Worm (Caenorhabditis elegans) whole organism, L4 larva: ENCODE measurements around the gene Y67D2.2.

Source experiments
- D1046.2 ChIP-seq: fragments of 200-800 bp; sonication (Bioruptor generic); IDR thresholded peaks from 2 replicates; pipeline ENCODE4 v1.3.6; 2022; ENCODE audit warnings: missing genetic modification characterization, missing compliant biosample characterization
- F49E8.2 ChIP-seq: sonication (generic microtip); optimal IDR thresholded peaks from 2 replicates; lab custom pipeline; 2016; ENCODE audit warnings: missing compliant biosample characterization, mild to moderate bottlenecking, missing genetic modification characterization, borderline replicate concordance
- R02D3.7 ChIP-seq: fragments of 150-350 bp; sonication (generic microtip); optimal IDR thresholded peaks from 3 replicates; lab custom pipeline; 2014; ENCODE audit warnings: missing biosample characterization, missing genetic modification characterization
- T26A8.4 ChIP-seq: fragments of 200-800 bp; sonication (Bioruptor generic); IDR thresholded peaks from 2 replicates; pipeline ENCODE4 v1.3.6; 2022; ENCODE audit warnings: missing genetic modification characterization, missing compliant biosample characterization
- Y75B8A.6 ChIP-seq: fragments of 200-800 bp; sonication (Bioruptor generic); IDR thresholded peaks from 2 replicates; pipeline ENCODE4 v1.3.6; 2022; ENCODE audit warnings: missing genetic modification reagents, missing genetic modification characterization, missing compliant biosample characterization
- ZK337.2 ChIP-seq: fragments of 200-800 bp; sonication (Bioruptor generic); IDR thresholded peaks from 2 replicates; pipeline ENCODE4 v1.3.6; 2022; ENCODE audit warnings: missing genetic modification reagents, missing genetic modification characterization, missing compliant biosample characterization
- aha-1 ChIP-seq: fragments of 150-350 bp; peaks from one replicate; lab custom pipeline; 2014; ENCODE audit warnings: missing biosample characterization, missing genetic modification characterization
- attf-4 ChIP-seq: sonication (generic microtip); optimal IDR thresholded peaks from 3 replicates; lab custom pipeline; 2017; ENCODE audit warnings: missing biosample characterization, missing genetic modification characterization
- ceh-28 ChIP-seq: fragments of 150-350 bp; optimal IDR thresholded peaks from 2 replicates; lab custom pipeline; 2014; ENCODE audit warnings: missing biosample characterization, missing genetic modification reagents, missing genetic modification characterization
- ceh-62 ChIP-seq: sonication (generic microtip); optimal IDR thresholded peaks from 2 replicates; lab custom pipeline; 2017; ENCODE audit warnings: missing biosample characterization, missing genetic modification characterization
- ceh-82 ChIP-seq: sonication (generic microtip); optimal IDR thresholded peaks from 2 replicates; lab custom pipeline; 2017; ENCODE audit warnings: missing biosample characterization, missing genetic modification characterization
- ces-1 ChIP-seq: fragments of 150-350 bp; sonication (generic microtip); optimal IDR thresholded peaks from 4 replicates; lab custom pipeline; 2014; ENCODE audit warnings: missing biosample characterization, missing genetic modification reagents, missing genetic modification characterization
- cey-2 ChIP-seq: sonication (generic microtip); optimal IDR thresholded peaks from 3 replicates; lab custom pipeline; 2017; ENCODE audit warnings: missing genetic modification characterization, mild to moderate bottlenecking, missing compliant biosample characterization, antibody characterized with exemption, borderline replicate concordance; ENCODE audit not compliant: insufficient read depth
- ctbp-1 ChIP-seq: fragments of 200-800 bp; sonication (Bioruptor generic); IDR thresholded peaks from 2 replicates; pipeline ENCODE4 v1.3.6; 2022; ENCODE audit warnings: missing genetic modification reagents, missing genetic modification characterization, missing compliant biosample characterization
- dmd-9 ChIP-seq: fragments of 200-800 bp; sonication (Bioruptor generic); IDR thresholded peaks from 2 replicates; pipeline ENCODE4 v1.3.6; 2022; ENCODE audit warnings: missing genetic modification reagents, missing genetic modification characterization, missing compliant biosample characterization
- dpl-1 ChIP-seq: fragments of 150-350 bp; optimal IDR thresholded peaks from 2 replicates; lab custom pipeline; 2014; ENCODE audit warnings: missing biosample characterization, missing genetic modification reagents, missing genetic modification characterization
- duxl-1 ChIP-seq: sonication (generic microtip); optimal IDR thresholded peaks from 2 replicates; lab custom pipeline; 2016; ENCODE audit warnings: mild to moderate bottlenecking, missing genetic modification characterization, moderate library complexity, missing compliant biosample characterization; ENCODE audit not compliant: poor library complexity
- egl-43 ChIP-seq: fragments of 200-800 bp; sonication (Bioruptor generic); IDR thresholded peaks from 2 replicates; pipeline ENCODE4 v1.3.6; 2022; ENCODE audit warnings: missing genetic modification reagents, missing genetic modification characterization, missing compliant biosample characterization
- fos-1 ChIP-seq: fragments of 150-350 bp; optimal IDR thresholded peaks from 2 replicates; lab custom pipeline; 2014; ENCODE audit warnings: missing biosample characterization, missing genetic modification characterization
- hmg-1.1 ChIP-seq: fragments of 200-800 bp; sonication (Bioruptor generic); IDR thresholded peaks from 2 replicates; pipeline ENCODE4 v1.3.6; 2022; ENCODE audit warnings: missing genetic modification reagents, missing genetic modification characterization, missing compliant biosample characterization
- lin-29 ChIP-seq: fragments of 200-800 bp; sonication (Bioruptor generic); IDR thresholded peaks from 2 replicates; pipeline ENCODE4 v1.3.6; 2022; ENCODE audit warnings: missing genetic modification reagents, missing genetic modification characterization, missing compliant biosample characterization
- lin-39 ChIP-seq: fragments of 150-350 bp; optimal IDR thresholded peaks from 2 replicates; lab custom pipeline; 2014; ENCODE audit warnings: missing biosample characterization, missing genetic modification reagents, missing genetic modification characterization
- lir-3 ChIP-seq: sonication (generic microtip); optimal IDR thresholded peaks from 2 replicates; lab custom pipeline; 2016; ENCODE audit warnings: mild to moderate bottlenecking, missing genetic modification characterization, missing compliant biosample characterization
- lsy-2 ChIP-seq, 2 experiments: fragments of 150-350 bp in 1 of 2; sonication (generic microtip) in 1 of 2; optimal IDR thresholded peaks; 2 replicates each; lab custom pipeline; 2014 to 2017; ENCODE audit warnings: missing biosample characterization in 2 of 2, missing genetic modification characterization in 2 of 2
- madf-9 ChIP-seq: fragments of 200-800 bp; sonication (Bioruptor generic); conservative IDR thresholded peaks from 2 replicates; pipeline ENCODE4 v1.3.6; 2022; ENCODE audit warnings: missing genetic modification reagents, missing genetic modification characterization, missing compliant biosample characterization
- mdl-1 ChIP-seq, 2 experiments: fragments of 150-350 bp in 1 of 2; sonication (generic microtip) in 1 of 2; optimal IDR thresholded peaks; 2 replicates each; lab custom pipeline; 2014 to 2017; ENCODE audit warnings: missing biosample characterization in 2 of 2, missing genetic modification characterization in 2 of 2
- mep-1 ChIP-seq: fragments of 150-350 bp; sonication (generic microtip); optimal IDR thresholded peaks from 3 replicates; lab custom pipeline; 2014; ENCODE audit warnings: missing biosample characterization, missing genetic modification characterization
- mes-2 ChIP-seq: sonication (generic microtip); optimal IDR thresholded peaks from 2 replicates; lab custom pipeline; 2016; ENCODE audit warnings: missing genotype, mild to moderate bottlenecking, missing genetic modification characterization, missing compliant biosample characterization; ENCODE audit not compliant: poor library complexity, severe bottlenecking
- mxl-3 ChIP-seq: fragments of 200-800 bp; sonication (Bioruptor generic); optimal IDR thresholded peaks from 2 replicates; lab custom pipeline; 2018; ENCODE audit warnings: mild to moderate bottlenecking, missing genetic modification characterization, missing compliant biosample characterization
- nhr-10 ChIP-seq: fragments of 150-350 bp; optimal IDR thresholded peaks from 2 replicates; lab custom pipeline; 2014; ENCODE audit warnings: missing biosample characterization, missing genetic modification characterization
- nhr-102 ChIP-seq: sonication (generic microtip); optimal IDR thresholded peaks from 2 replicates; lab custom pipeline; 2016; ENCODE audit warnings: mild to moderate bottlenecking, missing genetic modification characterization, moderate library complexity, missing compliant biosample characterization
- nhr-11 ChIP-seq: fragments of 150-350 bp; optimal IDR thresholded peaks from 2 replicates; lab custom pipeline; 2014; ENCODE audit warnings: missing biosample characterization, missing genetic modification characterization
- nhr-237 ChIP-seq: sonication (generic microtip); optimal IDR thresholded peaks from 2 replicates; lab custom pipeline; 2017; ENCODE audit warnings: missing biosample characterization, missing genetic modification characterization
- nhr-41 ChIP-seq: fragments of 200-800 bp; sonication (Bioruptor generic); IDR thresholded peaks from 2 replicates; pipeline ENCODE4 v1.3.6; 2022; ENCODE audit warnings: missing genetic modification reagents, missing genetic modification characterization, missing compliant biosample characterization
- nhr-42 ChIP-seq: fragments of 200-800 bp; sonication (Bioruptor generic); IDR thresholded peaks from 2 replicates; pipeline ENCODE4 v1.3.6; 2022; ENCODE audit warnings: missing genetic modification characterization, missing compliant biosample characterization
- rbr-2 ChIP-seq: sonication (generic microtip); optimal IDR thresholded peaks from 2 replicates; lab custom pipeline; 2016; ENCODE audit warnings: missing genotype, missing genetic modification characterization, missing compliant biosample characterization
- snpc-1.2 ChIP-seq: fragments of 200-800 bp; sonication (Bioruptor generic); IDR thresholded peaks from 2 replicates; pipeline ENCODE4 v1.3.6; 2022; ENCODE audit warnings: missing genetic modification reagents, missing genetic modification characterization, missing compliant biosample characterization
- tag-97 ChIP-seq: fragments of 200-800 bp; sonication (Bioruptor generic); IDR thresholded peaks from 2 replicates; pipeline ENCODE4 v1.3.6; 2022; ENCODE audit warnings: missing genetic modification characterization, missing compliant biosample characterization
- tra-1 ChIP-seq: fragments of 200-800 bp; sonication (Bioruptor generic); IDR thresholded peaks from 2 replicates; pipeline ENCODE4 v1.3.6; 2022; ENCODE audit warnings: missing genetic modification reagents, missing genetic modification characterization, missing compliant biosample characterization
- unc-130 ChIP-seq: sonication (generic microtip); optimal IDR thresholded peaks from 2 replicates; lab custom pipeline; 2016; ENCODE audit warnings: missing genetic modification reagents, missing genetic modification characterization, missing compliant biosample characterization
- vab-7 ChIP-seq: fragments of 200-800 bp; sonication (Bioruptor generic); IDR thresholded peaks from 2 replicates; pipeline ENCODE4 v1.3.6; 2022; ENCODE audit warnings: missing genetic modification reagents, missing genetic modification characterization, missing compliant biosample characterization
- zfp-2 ChIP-seq: sonication (generic microtip); optimal IDR thresholded peaks from 2 replicates; lab custom pipeline; 2016; ENCODE audit warnings: mild to moderate bottlenecking, missing genetic modification characterization, missing compliant biosample characterization
- zip-2 ChIP-seq: fragments of 150-350 bp; optimal IDR thresholded peaks from 2 replicates; lab custom pipeline; 2014; ENCODE audit warnings: missing biosample characterization, missing genetic modification characterization
- ztf-11 ChIP-seq: fragments of 150-350 bp; optimal IDR thresholded peaks from 2 replicates; lab custom pipeline; 2014; ENCODE audit warnings: missing biosample characterization, missing genetic modification characterization
- ztf-7 ChIP-seq: fragments of 150-350 bp; optimal IDR thresholded peaks from 2 replicates; lab custom pipeline; 2014; ENCODE audit warnings: missing biosample characterization, missing genetic modification characterization

Y67D2.2 gene

DNA sequence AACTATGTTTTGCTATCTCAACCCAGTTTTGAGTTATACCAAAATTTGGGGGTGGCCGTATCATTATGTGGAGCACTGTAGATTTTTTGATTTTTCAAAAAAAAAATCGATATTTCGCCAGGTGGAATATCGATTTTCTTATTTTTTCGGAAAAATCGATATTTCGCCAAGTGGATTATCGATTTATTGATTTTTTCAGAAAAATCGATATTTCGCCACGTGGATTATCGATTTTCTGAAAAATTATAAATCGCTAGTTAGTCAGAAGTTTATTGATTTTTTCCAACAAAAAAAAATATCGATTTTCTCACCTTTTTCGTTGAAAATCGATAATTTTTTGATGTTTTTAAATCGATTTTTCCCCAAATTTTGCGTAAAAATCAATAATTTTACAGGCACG lies 21.5 kb downstream of the Y67D2.2 start:
- peak; percentile 100 for TF ChIP-seq ceh-28 (tag; lab: Kevin White, UChicago)
- no peak for TF ChIP-seq rbr-2 (tag; lab: Kevin White, UChicago)

- no peak for TF ChIP-seq tra-1
- peak; percentile 97 for TF ChIP-seq ceh-28 (tag; lab: Kevin White, UChicago)
Observed at ce11 chrIII:1583529-1583928, 24.9 kb downstream of the Y67D2.2 start.

DNA sequence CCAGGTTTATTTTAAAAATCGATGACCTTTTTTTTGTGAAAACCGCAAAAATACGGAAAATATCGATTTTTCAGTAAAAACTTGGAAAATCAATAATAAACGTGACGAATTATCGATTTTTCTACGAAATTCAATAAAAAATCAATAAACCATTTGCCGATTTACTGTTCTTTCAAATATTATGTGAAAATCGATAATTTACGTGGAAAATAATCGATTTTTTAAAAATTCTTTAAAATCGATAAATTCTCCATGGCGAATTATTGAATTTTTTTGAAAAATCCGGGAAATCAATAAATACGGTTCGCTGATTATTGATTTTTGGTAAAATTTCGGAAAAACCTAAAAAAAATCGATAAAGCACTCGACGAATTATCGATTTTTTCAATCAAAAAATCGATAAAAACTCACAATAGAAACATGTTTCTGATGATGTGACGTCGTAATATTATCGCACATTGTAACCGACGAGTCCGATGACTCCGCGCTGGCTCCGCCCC lies 25.7 kb downstream of the Y67D2.2 start:
- TF ChIP-seq ceh-62 (tag; lab: Kevin White, UChicago) (no peak), ceh-28 (tag; lab: Kevin White, UChicago) (peak; percentile 91), mes-2 (tag; lab: Kevin White, UChicago) (no peak), lin-39 (tag; lab: Kevin White, UChicago) (no peak), madf-9 (GFP tag; lab: Robert Waterston, UW) (no peak), aha-1 (tag; lab: Kevin White, UChicago) (peak; percentile 74), cey-2 (tag; lab: Kevin White, UChicago) (no peak)

DNA sequence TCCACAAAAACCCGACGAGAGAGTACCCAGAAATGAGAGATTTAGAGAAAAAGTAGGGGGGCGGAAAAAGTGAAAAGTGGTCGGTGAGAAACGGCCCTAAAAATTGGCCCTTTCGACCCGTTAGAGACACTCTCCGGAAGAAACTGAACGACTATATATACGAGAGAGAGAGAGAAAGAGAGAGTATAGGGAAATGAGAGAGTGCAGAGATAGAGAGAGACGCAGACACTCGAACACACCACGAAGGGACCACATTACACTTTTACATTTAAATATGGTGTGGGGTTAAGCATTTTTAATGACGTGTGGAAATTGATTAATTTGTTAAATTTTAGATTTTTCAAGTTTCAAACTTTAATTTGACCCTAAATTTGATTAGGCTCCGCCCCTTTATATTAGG lies 33.1 kb downstream of the Y67D2.2 start:
- no peak for TF ChIP-seq rbr-2 (tag; lab: Kevin White, UChicago)
- TF ChIP-seq nhr-10 (tag; lab: Kevin White, UChicago), result no peak
- no peak for TF ChIP-seq ces-1
- TF ChIP-seq snpc-1.2 (GFP tag; lab: Robert Waterston, UW), result no peak
- no peak for TF ChIP-seq vab-7 (GFP tag; lab: Robert Waterston, UW)
- no peak for TF ChIP-seq dmd-9
- TF ChIP-seq ceh-28 (tag; lab: Kevin White, UChicago), result no peak
- TF ChIP-seq ceh-82, result no peak
- no peak for TF ChIP-seq mxl-3 (GFP tag; lab: Kevin White, UChicago)
- TF ChIP-seq dpl-1, result peak; percentile 16
- no peak for TF ChIP-seq nhr-41 (GFP tag; lab: Robert Waterston, UW)
- no peak for TF ChIP-seq lin-39 (tag; lab: Kevin White, UChicago)
- TF ChIP-seq mep-1 (tag; lab: Kevin White, UChicago), result peak; percentile 28
- no peak for TF ChIP-seq zip-2 (tag; lab: Kevin White, UChicago)
- TF ChIP-seq R02D3.7, result no peak
- no peak for TF ChIP-seq nhr-237 (tag; lab: Kevin White, UChicago)
- TF ChIP-seq lsy-2 (tag; optimal IDR thresholded peaks at IDR 0.05; lab: Kevin White, UChicago), result peak in 1 of 2 experiments; percentile 57
- TF ChIP-seq ztf-7, result no peak
- no peak for TF ChIP-seq tag-97 (GFP tag; lab: Robert Waterston, UW)
- no peak for TF ChIP-seq lir-3 (tag; lab: Kevin White, UChicago)
- no peak for TF ChIP-seq ztf-11 (tag; lab: Kevin White, UChicago)
- no peak for TF ChIP-seq zfp-2
- TF ChIP-seq nhr-42, result no peak
- TF ChIP-seq egl-43 (GFP tag; lab: Robert Waterston, UW), result no peak
- TF ChIP-seq hmg-1.1 (GFP tag; lab: Robert Waterston, UW), result peak; percentile 64
- TF ChIP-seq Y75B8A.6 (GFP tag; lab: Robert Waterston, UW), result no peak
- no peak for TF ChIP-seq fos-1 (tag; lab: Kevin White, UChicago)
- TF ChIP-seq ZK337.2, result no peak
- no peak for TF ChIP-seq nhr-11 (tag; lab: Kevin White, UChicago)
- no peak for TF ChIP-seq duxl-1 (tag; lab: Kevin White, UChicago)
- peak; percentile 87 for TF ChIP-seq aha-1 (tag; lab: Kevin White, UChicago)
- TF ChIP-seq T26A8.4, result no peak
- no peak for TF ChIP-seq nhr-102 (tag; lab: Kevin White, UChicago)
- no peak for TF ChIP-seq mdl-1 (tag; optimal IDR thresholded peaks at IDR 0.05; lab: Kevin White, UChicago)
- no peak for TF ChIP-seq F49E8.2 (tag; lab: Kevin White, UChicago)
- 0 out of 2 replicates have a peak, but pooled peaks have one; percentile 15 for TF ChIP-seq ctbp-1 (GFP tag; lab: Robert Waterston, UW)
- no peak for TF ChIP-seq lin-29 (GFP tag; lab: Robert Waterston, UW)
- TF ChIP-seq attf-4 (tag; lab: Kevin White, UChicago), result no peak
- no peak for TF ChIP-seq unc-130 (GFP tag; lab: Kevin White, UChicago)
- TF ChIP-seq D1046.2 (GFP tag; lab: Robert Waterston, UW), result no peak
